Fruit fly (Drosophila melanogaster): ENCODE measurements around the gene CG4766.

The CG4766 gene

dm6 chrX:6031692-6032091, 31.1 kb upstream of the CG4766 start (continued):
- TF ChIP-seq CG16813 (GFP tag; IDR thresholded peaks at IDR 0.05; ENCODE audit: partially characterized antibody) = no peak
- TF ChIP-seq CG1024 (GFP tag; IDR thresholded peaks at IDR 0.05) = peak; percentile 64
- TF ChIP-seq CG34376 (GFP tag; optimal IDR thresholded peaks at IDR 0.05) = peak; percentile 38
- peak; percentile 70 for TF ChIP-seq CG17385 (GFP tag; optimal IDR thresholded peaks at IDR 0.05)
- peak; percentile 46 for TF ChIP-seq slp2 (GFP tag; optimal IDR thresholded peaks at IDR 0.05)
- TF ChIP-seq Sox102F (GFP tag; optimal IDR thresholded peaks at IDR 0.05) = peak; percentile 77
- peak; percentile 11 for TF ChIP-seq CG2116 (GFP tag; optimal IDR thresholded peaks at IDR 0.05)
- peak; percentile 83 for TF ChIP-seq CG12769 (tag; optimal IDR thresholded peaks at IDR 0.05)
- TF ChIP-seq Rx (GFP tag; IDR thresholded peaks at IDR 0.05) = peak; percentile 48; the same call in 1 of the 2 replicates
- peak; percentile 59 for TF ChIP-seq CG9876 (GFP tag; optimal IDR thresholded peaks at IDR 0.05)
- TF ChIP-seq Rfx (GFP tag; IDR thresholded peaks at IDR 0.05) = peak; percentile 71
- TF ChIP-seq Hr51 (GFP tag; optimal IDR thresholded peaks at IDR 0.05) = peak; percentile 67 to 69
- TF ChIP-seq Eip74EF (GFP tag; optimal IDR thresholded peaks at IDR 0.05) = peak in 1 of 2 experiments; percentile 68
- TF ChIP-seq CG6175 (GFP tag; IDR thresholded peaks at IDR 0.05) = no peak
- 0 out of 3 replicates have a peak, but pooled peaks have one; percentile 59 for TF ChIP-seq CG11560 (tag; IDR thresholded peaks at IDR 0.05)
- TF ChIP-seq mam (GFP tag; optimal IDR thresholded peaks at IDR 0.05) = peak; percentile 75
- peak; percentile 60 for TF ChIP-seq CG8290 (GFP tag; optimal IDR thresholded peaks at IDR 0.05)
- peak in 1 of 2 experiments; percentile 74 for TF ChIP-seq CG8290 (tag; optimal IDR thresholded peaks at IDR 0.05)
- no peak for TF ChIP-seq Stat92E (GFP tag; optimal IDR thresholded peaks at IDR 0.05)
- peak; percentile 65 for TF ChIP-seq CG13624 (GFP tag; optimal IDR thresholded peaks at IDR 0.05)
- no peak for TF ChIP-seq vfl (GFP tag; optimal IDR thresholded peaks at IDR 0.05)
- TF ChIP-seq Med (GFP tag) = peak; percentile 92
- TF ChIP-seq tap (tag; optimal IDR thresholded peaks at IDR 0.05) = peak; percentile 76
- no peak for TF ChIP-seq luna (GFP tag; optimal IDR thresholded peaks at IDR 0.05)
- no peak for TF ChIP-seq CG14860 (GFP tag; IDR thresholded peaks at IDR 0.05; ENCODE audit: partially characterized antibody)
- TF ChIP-seq CG18764 (GFP tag; optimal IDR thresholded peaks at IDR 0.05) = peak; percentile 52
- peak; percentile 73 for TF ChIP-seq CG32532 (GFP tag; IDR thresholded peaks at IDR 0.05)
- peak; percentile 86 for TF ChIP-seq Side (GFP tag; optimal IDR thresholded peaks at IDR 0.05)
- TF ChIP-seq oc (tag; optimal IDR thresholded peaks at IDR 0.05) = peak; percentile 32
- peak; percentile 77 for TF ChIP-seq Xbp1 (GFP tag; optimal IDR thresholded peaks at IDR 0.05)
- no peak for TF ChIP-seq ftz-f1 (GFP tag; optimal IDR thresholded peaks at IDR 0.05)
- TF ChIP-seq zf30C (GFP tag; optimal IDR thresholded peaks at IDR 0.05) = peak; percentile 81
- peak; percentile 90 for TF ChIP-seq CG18599 (GFP tag; optimal IDR thresholded peaks at IDR 0.05)
- peak; percentile 66 for TF ChIP-seq repo (GFP tag; optimal IDR thresholded peaks at IDR 0.05)
- no peak for TF ChIP-seq zen2 (GFP tag; IDR thresholded peaks at IDR 0.05; ENCODE audit: partially characterized antibody)
- TF ChIP-seq CG32767 (GFP tag; IDR thresholded peaks at IDR 0.05) = peak; percentile 76
- peak in 1 of 2 experiments; percentile 85 for TF ChIP-seq bsh (GFP tag; optimal IDR thresholded peaks at IDR 0.05)
- no peak for TF ChIP-seq Doc3 (GFP tag; IDR thresholded peaks at IDR 0.05; ENCODE audit: partially characterized antibody)
- TF ChIP-seq CG11085 (GFP tag; IDR thresholded peaks at IDR 0.05) = 0 out of 2 replicates have a peak, but pooled peaks have one; percentile 22
- peak; percentile 16 for TF ChIP-seq pros (GFP tag; optimal IDR thresholded peaks at IDR 0.05)
- peak; percentile 86 for TF ChIP-seq CG7556 (GFP tag; optimal IDR thresholded peaks at IDR 0.05)
- TF ChIP-seq usp (GFP tag; optimal IDR thresholded peaks at IDR 0.05) = no peak
- peak; percentile 82 for TF ChIP-seq sisA (GFP tag; IDR thresholded peaks at IDR 0.05)
- peak; percentile 42 for TF ChIP-seq CG15011 (GFP tag; optimal IDR thresholded peaks at IDR 0.05)
- TF ChIP-seq Blimp-1 (GFP tag; optimal IDR thresholded peaks at IDR 0.05) = peak; percentile 78
- peak; percentile 73 for TF ChIP-seq CG6254 (GFP tag; optimal IDR thresholded peaks at IDR 0.05)
- peak; percentile 57 for TF ChIP-seq CG5953 (GFP tag; IDR thresholded peaks at IDR 0.05)
- TF ChIP-seq al (GFP tag; IDR thresholded peaks at IDR 0.05) = no peak
- peak; percentile 82 for TF ChIP-seq CG2712 (tag; optimal IDR thresholded peaks at IDR 0.05)
- TF ChIP-seq CG6654 (GFP tag; optimal IDR thresholded peaks at IDR 0.05) = peak; percentile 48

Data from whole organism, embryonic.